Worm (Caenorhabditis elegans) whole organism, late embryonic: ENCODE measurements around the gene acr-12.

Source experiments
- elt-2 ChIP-seq: sonication (generic microtip); optimal IDR thresholded peaks from 2 replicates; lab custom pipeline; 2016; ENCODE audit warnings: missing genetic modification reagents, missing genetic modification characterization, missing compliant biosample characterization
- nhr-11 ChIP-seq: fragments of 150-350 bp; optimal IDR thresholded peaks from 2 replicates; lab custom pipeline; 2014; ENCODE audit warnings: missing biosample characterization, missing genetic modification characterization
- pha-4 ChIP-seq: fragments of 150-350 bp; optimal IDR thresholded peaks from 2 replicates; lab custom pipeline; 2018; ENCODE audit warnings: missing biosample characterization, missing genetic modification reagents, missing genetic modification characterization
- sdc-2 ChIP-seq: sonication (generic microtip); optimal IDR thresholded peaks from 2 replicates; lab custom pipeline; 2016; ENCODE audit warnings: missing genotype, missing genetic modification characterization, missing compliant biosample characterization
- unc-86 ChIP-seq: sonication (generic microtip); optimal IDR thresholded peaks from 2 replicates; lab custom pipeline; 2016; ENCODE audit warnings: missing genetic modification characterization, missing compliant biosample characterization

DNA sequence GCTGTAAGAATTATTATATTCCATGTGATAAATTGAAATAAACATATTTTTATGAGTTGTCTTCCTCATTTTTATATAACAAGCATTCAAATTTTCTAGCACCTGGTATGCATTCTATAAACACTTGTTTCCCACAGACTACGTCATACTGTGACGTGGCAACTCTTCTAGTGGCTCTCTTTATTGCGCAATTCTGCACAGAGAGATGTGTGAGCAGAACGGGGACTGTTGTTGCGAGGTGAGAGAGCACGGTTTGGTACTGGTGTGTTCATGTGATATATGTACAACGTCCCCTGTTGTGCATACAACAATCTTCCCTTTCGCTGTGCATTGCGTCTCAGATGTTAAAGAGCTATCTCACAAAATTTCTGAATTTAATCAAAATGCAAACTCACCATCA lies 7.6 kb upstream of the acr-12 start:
- TF ChIP-seq pha-4 (tag; lab: Kevin White, UChicago) (no peak), sdc-2 (tag; lab: Kevin White, UChicago) (no peak), nhr-11 (tag; lab: Kevin White, UChicago) (no peak), elt-2 (tag; lab: Kevin White, UChicago) (no peak), unc-86 (tag; lab: Kevin White, UChicago) (no peak)
